Worm (Caenorhabditis elegans) whole organism, L3 larva: ENCODE data around the gene nhr-120.

Experiments used
- aly-2 ChIP-seq: fragments of 150-350 bp; optimal IDR thresholded peaks from 2 replicates; lab custom pipeline; 2014; ENCODE audit warnings: missing biosample characterization, missing genetic modification characterization
- ceh-82 ChIP-seq: fragments of 150-350 bp; optimal IDR thresholded peaks from 2 replicates; lab custom pipeline; 2014; ENCODE audit warnings: missing biosample characterization, missing genetic modification characterization
- eor-1 ChIP-seq, 2 experiments: fragments of 150-350 bp; optimal IDR thresholded peaks; 2 replicates each; lab custom pipeline; 2014 to 2018; ENCODE audit warnings: missing biosample characterization in 2 of 2, missing genetic modification characterization in 2 of 2
- jun-1 ChIP-seq: fragments of 150-350 bp; optimal IDR thresholded peaks from 2 replicates; lab custom pipeline; 2014; ENCODE audit warnings: missing biosample characterization, missing genetic modification reagents, missing genetic modification characterization
- lin-15B ChIP-seq: fragments of 150-350 bp; optimal IDR thresholded peaks from 2 replicates; lab custom pipeline; 2014; ENCODE audit warnings: missing biosample characterization, missing genetic modification characterization
- mdl-1 ChIP-seq: fragments of 150-350 bp; optimal IDR thresholded peaks from 2 replicates; lab custom pipeline; 2014; ENCODE audit warnings: missing biosample characterization, missing genetic modification characterization
- nhr-77 ChIP-seq: fragments of 150-350 bp; optimal IDR thresholded peaks from 2 replicates; lab custom pipeline; 2014; ENCODE audit warnings: missing biosample characterization, missing genetic modification characterization
- tbx-2 ChIP-seq: sonication (generic microtip); optimal IDR thresholded peaks from 2 replicates; lab custom pipeline; 2016; ENCODE audit warnings: mild to moderate bottlenecking, missing genetic modification characterization, missing compliant biosample characterization
- zag-1 ChIP-seq: fragments of 150-350 bp; optimal IDR thresholded peaks from 2 replicates; lab custom pipeline; 2014; ENCODE audit warnings: missing biosample characterization, missing genetic modification characterization
- ztf-4 ChIP-seq: fragments of 150-350 bp; optimal IDR thresholded peaks from 2 replicates; lab custom pipeline; 2014; ENCODE audit warnings: missing biosample characterization, missing genetic modification characterization

ce11 chrX:6593178-6593786 is 47.1 kb downstream of the nhr-120 start:
- TF ChIP-seq jun-1 (tag; lab: Kevin White, UChicago) (no peak), tbx-2 (tag; lab: Kevin White, UChicago) (peak; percentile 58), nhr-77 (tag; lab: Kevin White, UChicago) (no peak), ceh-82 (no peak), ztf-4 (tag; lab: Kevin White, UChicago) (no peak), eor-1 (tag; optimal IDR thresholded peaks at IDR 0.05; lab: Kevin White, UChicago) (peak in 1 of 2 experiments; percentile 64), aly-2 (tag; lab: Kevin White, UChicago) (no peak), zag-1 (tag; lab: Kevin White, UChicago) (no peak), lin-15B (tag; lab: Kevin White, UChicago) (no peak), mdl-1 (tag; lab: Kevin White, UChicago) (no peak)
